Fruit fly (Drosophila melanogaster) whole organism, embryonic: ENCODE results near the gene ebd1.

Experiments used
- Aef1 ChIP-seq: fragments of 200-800 bp; sonication (Bioruptor generic); IDR thresholded peaks from 3 replicates; pipeline ENCODE4 v1.3.6; 2022; ENCODE audit warnings: missing biosample characterization, missing genetic modification characterization
- CG10321 ChIP-seq: fragments of 200-800 bp; sonication (Bioruptor generic); IDR thresholded peaks from 2 replicates; pipeline ENCODE4 v1.3.6; 2022; ENCODE audit warnings: missing biosample characterization, missing genetic modification characterization
- CG11085 ChIP-seq: fragments of 200-800 bp; sonication (Bioruptor generic); IDR thresholded peaks from 2 replicates; pipeline ENCODE4 v1.3.6; 2022; ENCODE audit warnings: missing biosample characterization, missing genetic modification characterization
- CG11504 ChIP-seq: fragments of 200-800 bp; sonication (Bioruptor generic); optimal IDR thresholded peaks from 3 replicates; lab custom pipeline; 2019; ENCODE audit warnings: missing biosample characterization, mild to moderate bottlenecking, missing genetic modification characterization, moderate library complexity
- CG12236 ChIP-seq: fragments of 200-800 bp; sonication (Bioruptor generic); optimal IDR thresholded peaks from 2 replicates; lab custom pipeline; 2016; ENCODE audit warnings: missing biosample characterization, missing genetic modification characterization
- CG15073 ChIP-seq: fragments of 200-800 bp; sonication (Bioruptor generic); optimal IDR thresholded peaks from 2 replicates; lab custom pipeline; 2016; ENCODE audit warnings: missing biosample characterization, missing genetic modification characterization
- CG15696 ChIP-seq: fragments of 200-800 bp; sonication (Bioruptor generic); optimal IDR thresholded peaks from 2 replicates; lab custom pipeline; 2019; ENCODE audit warnings: missing biosample characterization, mild to moderate bottlenecking, missing genetic modification characterization, moderate library complexity
- CG17361 ChIP-seq: fragments of 200-800 bp; sonication (Bioruptor generic); IDR thresholded peaks from 3 replicates; pipeline ENCODE4 v1.3.6; 2022; ENCODE audit warnings: missing biosample characterization, missing genetic modification characterization
- CG18619 ChIP-seq: fragments of 200-800 bp; sonication (Bioruptor generic); optimal IDR thresholded peaks from 3 replicates; lab custom pipeline; 2017; ENCODE audit warnings: missing biosample characterization, mild to moderate bottlenecking, missing genetic modification characterization
- CG2129 ChIP-seq: fragments of 200-800 bp; sonication (Bioruptor generic); IDR thresholded peaks from 2 replicates; pipeline ENCODE4 v1.3.6; 2022; ENCODE audit warnings: missing biosample characterization, missing genetic modification characterization; ENCODE audit not compliant: partially characterized antibody
- CG3407 ChIP-seq: fragments of 200-800 bp; sonication (Bioruptor generic); optimal IDR thresholded peaks from 2 replicates; lab custom pipeline; 2018; ENCODE audit warnings: missing biosample characterization, mild to moderate bottlenecking, missing genetic modification characterization
- CG4282 ChIP-seq: fragments of 200-800 bp; sonication (Bioruptor generic); optimal IDR thresholded peaks from 2 replicates; lab custom pipeline; 2016; ENCODE audit warnings: missing biosample characterization, missing genetic modification characterization
- CG7372 ChIP-seq: fragments of 200-800 bp; sonication (Bioruptor generic); IDR thresholded peaks from 2 replicates; pipeline ENCODE4 v1.3.6; 2022; ENCODE audit warnings: missing biosample characterization, missing genetic modification characterization
- CG8281 ChIP-seq: fragments of 200-800 bp; sonication (Bioruptor generic); optimal IDR thresholded peaks from 2 replicates; lab custom pipeline; 2018; ENCODE audit warnings: missing biosample characterization, mild to moderate bottlenecking, missing genetic modification characterization, moderate library complexity
- CG9797 ChIP-seq: fragments of 200-800 bp; sonication (Bioruptor generic); optimal IDR thresholded peaks from 3 replicates; lab custom pipeline; 2018; ENCODE audit warnings: missing biosample characterization, mild to moderate bottlenecking, missing genetic modification characterization
- CHES-1-like ChIP-seq: fragments of 200-800 bp; sonication (Bioruptor generic); optimal IDR thresholded peaks from 2 replicates; lab custom pipeline; 2016; ENCODE audit warnings: missing biosample characterization, missing genetic modification characterization
- Fer1 ChIP-seq: fragments of 200-800 bp; sonication (Bioruptor generic); optimal IDR thresholded peaks from 2 replicates; lab custom pipeline; 2017; ENCODE audit warnings: missing biosample characterization, mild to moderate bottlenecking, missing genetic modification characterization
- Optix ChIP-seq: fragments of 200-800 bp; sonication (Bioruptor generic); IDR thresholded peaks from 3 replicates; pipeline ENCODE4 v1.3.6; 2022; ENCODE audit warnings: missing biosample characterization, missing genetic modification characterization
- Poxn ChIP-seq: fragments of 200-800 bp; sonication (Bioruptor generic); IDR thresholded peaks from 2 replicates; pipeline ENCODE4 v1.3.6; 2022; ENCODE audit warnings: missing biosample characterization, missing genetic modification characterization
- Usf ChIP-seq: fragments of 200-800 bp; sonication (Bioruptor generic); optimal IDR thresholded peaks from 2 replicates; lab custom pipeline; 2017; ENCODE audit warnings: missing genotype, missing biosample characterization, missing genetic modification characterization
- Vsx1 ChIP-seq: fragments of 200-800 bp; sonication (Bioruptor generic); optimal IDR thresholded peaks from 2 replicates; lab custom pipeline; 2017; ENCODE audit warnings: missing biosample characterization, mild to moderate bottlenecking, missing genetic modification characterization, missing genetic modification reagents
- Xrp1 ChIP-seq: fragments of 200-800 bp; sonication (Bioruptor generic); IDR thresholded peaks from 2 replicates; pipeline ENCODE4 v1.3.6; 2022; ENCODE audit warnings: missing biosample characterization, missing genetic modification characterization
- aop ChIP-seq: fragments of 200-800 bp; sonication (Bioruptor generic); IDR thresholded peaks from 2 replicates; pipeline ENCODE4 v1.3.6; 2022; ENCODE audit warnings: missing biosample characterization, missing genetic modification characterization
- bab2 ChIP-seq: fragments of 200-800 bp; sonication (Bioruptor generic); optimal IDR thresholded peaks from 2 replicates; lab custom pipeline; 2016; ENCODE audit warnings: missing biosample characterization, missing genetic modification characterization
- bsh ChIP-seq, 2 experiments: fragments of 200-800 bp; sonication (Bioruptor generic); optimal IDR thresholded peaks; 2 replicates each; lab custom pipeline; 2017 to 2018; ENCODE audit warnings: mild to moderate bottlenecking in 2 of 2, missing biosample characterization in 2 of 2, missing genetic modification characterization in 2 of 2, moderate library complexity in 1 of 2
- ci ChIP-seq: fragments of 200-800 bp; sonication (Bioruptor generic); IDR thresholded peaks from 3 replicates; pipeline ENCODE4 v1.3.6; 2022; ENCODE audit warnings: missing biosample characterization, missing genetic modification characterization
- emc ChIP-seq: fragments of 200-800 bp; sonication (Bioruptor generic); optimal IDR thresholded peaks from 2 replicates; lab custom pipeline; 2016; ENCODE audit warnings: missing biosample characterization, missing genetic modification characterization
- en ChIP-seq: fragments of 200-800 bp; sonication (Bioruptor generic); optimal IDR thresholded peaks from 2 replicates; lab custom pipeline; 2016; ENCODE audit warnings: missing biosample characterization, missing genetic modification characterization
- fd102C ChIP-seq: fragments of 200-800 bp; sonication (Bioruptor generic); optimal IDR thresholded peaks from 2 replicates; lab custom pipeline; 2018; ENCODE audit warnings: missing biosample characterization, mild to moderate bottlenecking, missing genetic modification characterization, moderate library complexity
- fd64A ChIP-seq: fragments of 200-800 bp; sonication (Bioruptor generic); optimal IDR thresholded peaks from 3 replicates; lab custom pipeline; 2018; ENCODE audit warnings: missing biosample characterization, mild to moderate bottlenecking, missing genetic modification characterization
- fd96Cb ChIP-seq: fragments of 200-800 bp; sonication (Bioruptor generic); optimal IDR thresholded peaks from 2 replicates; lab custom pipeline; 2018; ENCODE audit warnings: missing biosample characterization, mild to moderate bottlenecking, missing genetic modification characterization, moderate library complexity
- gcm2 ChIP-seq: fragments of 200-800 bp; sonication (Bioruptor generic); optimal IDR thresholded peaks from 2 replicates; lab custom pipeline; 2016; ENCODE audit warnings: missing biosample characterization, missing genetic modification characterization
- grau ChIP-seq: fragments of 200-800 bp; optimal IDR thresholded peaks from 3 replicates; lab custom pipeline; 2019; ENCODE audit warnings: missing biosample characterization, mild to moderate bottlenecking, missing genetic modification characterization, moderate library complexity
- h ChIP-seq: fragments of >200 bp; optimal IDR thresholded peaks from 2 replicates; lab custom pipeline; 2017
- knrl ChIP-seq: fragments of 200-800 bp; sonication (Bioruptor generic); IDR thresholded peaks from 3 replicates; pipeline ENCODE4 v1.3.6; 2022; ENCODE audit warnings: missing biosample characterization, missing genetic modification characterization; ENCODE audit not compliant: partially characterized antibody
- lov ChIP-seq, 2 experiments: fragments of 200-800 bp in 1 of 2; fragments of >200 bp in 1 of 2; sonication (Bioruptor generic) in 1 of 2; IDR thresholded peaks in 1 of 2; optimal IDR thresholded peaks in 1 of 2; 2 replicates in 1 of 2; 3 replicates in 1 of 2; pipeline versions ENCODE4 v1.3.6 to Lab custom; 2017 to 2022; ENCODE audit warnings: missing biosample characterization in 1 of 2, missing genetic modification characterization in 1 of 2
- oc ChIP-seq: fragments of 200-800 bp; sonication (Bioruptor generic); optimal IDR thresholded peaks from 2 replicates; lab custom pipeline; 2018; ENCODE audit warnings: missing biosample characterization, mild to moderate bottlenecking, missing genetic modification characterization, moderate library complexity
- onecut ChIP-seq: fragments of 200-800 bp; sonication (Bioruptor generic); IDR thresholded peaks from 2 replicates; pipeline ENCODE4 v1.3.6; 2022; ENCODE audit warnings: missing biosample characterization, missing genetic modification characterization
- otp ChIP-seq: fragments of 200-800 bp; sonication (Bioruptor generic); IDR thresholded peaks from 3 replicates; pipeline ENCODE4, ENCODE4 v1.3.6; 2022; ENCODE audit warnings: missing biosample characterization, missing genetic modification characterization
- ro ChIP-seq: fragments of 200-800 bp; sonication (Bioruptor generic); IDR thresholded peaks from 2 replicates; pipeline ENCODE4 v1.3.6; 2022; ENCODE audit warnings: missing biosample characterization, missing genetic modification characterization
- row ChIP-seq: fragments of 200-800 bp; sonication (Bioruptor generic); IDR thresholded peaks from 3 replicates; pipeline ENCODE4 v1.3.6; 2022; ENCODE audit warnings: missing biosample characterization, missing genetic modification characterization
- sima ChIP-seq: fragments of 200-800 bp; sonication (Bioruptor generic); optimal IDR thresholded peaks from 2 replicates; lab custom pipeline; 2016; ENCODE audit warnings: missing biosample characterization, missing genetic modification characterization
- sisA ChIP-seq: fragments of 200-800 bp; sonication (Bioruptor generic); IDR thresholded peaks from 2 replicates; pipeline ENCODE4 v1.3.6; 2022; ENCODE audit warnings: missing biosample characterization, missing genetic modification characterization
- slou ChIP-seq: fragments of 200-800 bp; sonication (Bioruptor generic); optimal IDR thresholded peaks from 3 replicates; lab custom pipeline; 2016; ENCODE audit warnings: missing biosample characterization, missing genetic modification characterization
- sr ChIP-seq: fragments of 200-800 bp; sonication (Bioruptor generic); IDR thresholded peaks from 3 replicates; pipeline ENCODE4 v1.3.6; 2022; ENCODE audit warnings: missing biosample characterization, missing genetic modification characterization
- ssp ChIP-seq: fragments of 200-800 bp; sonication (Bioruptor generic); IDR thresholded peaks from 2 replicates; pipeline ENCODE4 v1.3.6; 2022; ENCODE audit warnings: missing biosample characterization, missing genetic modification characterization
- tgo ChIP-seq: fragments of 200-800 bp; sonication (Bioruptor generic); IDR thresholded peaks from 3 replicates; pipeline ENCODE4 v1.3.6; 2022; ENCODE audit warnings: missing biosample characterization, missing genetic modification characterization
- tio ChIP-seq: fragments of 200-800 bp; sonication (Bioruptor generic); optimal IDR thresholded peaks from 2 replicates; lab custom pipeline; 2017; ENCODE audit warnings: missing biosample characterization, missing genetic modification characterization, inconsistent platforms
- usp ChIP-seq: fragments of >200 bp; optimal IDR thresholded peaks from 2 replicates; lab custom pipeline; 2017; ENCODE audit warnings: missing biosample characterization, missing genetic modification characterization
- vnd ChIP-seq: fragments of 200-800 bp; sonication (Bioruptor generic); IDR thresholded peaks from 3 replicates; pipeline ENCODE4 v1.3.6; 2022; ENCODE audit warnings: missing biosample characterization, missing genetic modification characterization; ENCODE audit not compliant: partially characterized antibody

The ebd1 gene

dm6 chr3L:642146-642864 lies 43.0 kb downstream of the ebd1 start:
- TF ChIP-seq ro (GFP tag; lab: Robert Waterston, UW) = peak; percentile 41; the same call in 1 of the 2 replicates
- no peak for TF ChIP-seq sima (GFP tag; lab: Kevin White, UChicago)
- TF ChIP-seq vnd (GFP tag; lab: Robert Waterston, UW) = no peak
- peak; percentile 65 for TF ChIP-seq row (GFP tag; lab: Robert Waterston, UW)
- TF ChIP-seq CG15696 = peak; percentile 43
- no peak for TF ChIP-seq Aef1 (GFP tag; lab: Robert Waterston, UW)
- TF ChIP-seq CG11504 (tag; lab: Kevin White, UChicago) = peak; percentile 81
- no peak for TF ChIP-seq fd102C (GFP tag; lab: Kevin White, UChicago)
- TF ChIP-seq CG9797 = no peak
- TF ChIP-seq CG3407 (GFP tag; lab: Kevin White, UChicago) = peak; percentile 24
- no peak for TF ChIP-seq gcm2 (GFP tag; lab: Kevin White, UChicago)
- TF ChIP-seq CG7372 (GFP tag; lab: Robert Waterston, UW) = no peak
- no peak; the same call in 1 of the 2 replicates for TF ChIP-seq aop
- no peak for TF ChIP-seq onecut (GFP tag; lab: Robert Waterston, UW)
- TF ChIP-seq Xrp1 (GFP tag; lab: Robert Waterston, UW) = peak; percentile 63
- TF ChIP-seq bsh (GFP tag; optimal IDR thresholded peaks at IDR 0.05; lab: Kevin White, UChicago) = peak in 1 of 2 experiments; percentile 68
- TF ChIP-seq CG8281 (tag; lab: Kevin White, UChicago) = peak; percentile 2
- TF ChIP-seq slou (GFP tag; lab: Kevin White, UChicago) = no peak
- TF ChIP-seq grau (tag; lab: Kevin White, UChicago) = peak; percentile 71
- TF ChIP-seq CG15073 (GFP tag; lab: Kevin White, UChicago) = no peak
- no peak for TF ChIP-seq Vsx1 (GFP tag; lab: Kevin White, UChicago)
- TF ChIP-seq Usf (GFP tag; lab: Kevin White, UChicago) = peak; percentile 3
- no peak for TF ChIP-seq CG12236
- TF ChIP-seq CG11085 (GFP tag; lab: Robert Waterston, UW) = no peak
- TF ChIP-seq fd96Cb (tag; lab: Kevin White, UChicago) = peak; percentile 67
- TF ChIP-seq CG17361 (GFP tag; lab: Robert Waterston, UW) = peak; percentile 76
- TF ChIP-seq Optix = no peak
- TF ChIP-seq otp = no peak
- TF ChIP-seq CG18619 = peak; percentile 51
- no peak for TF ChIP-seq usp (GFP tag; lab: Kevin White, UChicago)
- no peak for TF ChIP-seq CHES-1-like
- no peak for TF ChIP-seq oc (tag; lab: Kevin White, UChicago)
- TF ChIP-seq emc (GFP tag; lab: Kevin White, UChicago) = no peak
- peak; percentile 54 for TF ChIP-seq Fer1 (GFP tag; lab: Kevin White, UChicago)
- no peak for TF ChIP-seq en (GFP tag; lab: Kevin White, UChicago)
- no peak for TF ChIP-seq sr
- no peak for TF ChIP-seq h (lab: Kevin White, UChicago)
- TF ChIP-seq tio (GFP tag; lab: Kevin White, UChicago) = peak; percentile 60
- no peak for TF ChIP-seq CG10321 (GFP tag; lab: Robert Waterston, UW)
- no peak for TF ChIP-seq CG2129 (GFP tag; lab: Robert Waterston, UW)
- peak; percentile 34; the same call in 1 of the 2 replicates for TF ChIP-seq sisA (GFP tag; lab: Robert Waterston, UW)
- TF ChIP-seq CG4282 = no peak
- TF ChIP-seq knrl (GFP tag; lab: Robert Waterston, UW) = no peak
- TF ChIP-seq tgo (GFP tag; lab: Robert Waterston, UW) = peak; percentile 53; the same call in 2 of the 3 replicates
- TF ChIP-seq ci (GFP tag; lab: Robert Waterston, UW) = no peak; the same call in 1 of the 3 replicates
- TF ChIP-seq fd64A (GFP tag; lab: Kevin White, UChicago) = no peak
- 0 out of 2 replicates have a peak, but pooled peaks have one; percentile 22 for TF ChIP-seq ssp (GFP tag; lab: Robert Waterston, UW)
- no peak for TF ChIP-seq Poxn (GFP tag; lab: Robert Waterston, UW)
- no peak for TF ChIP-seq bab2 (GFP tag; lab: Kevin White, UChicago)
- no peak for TF ChIP-seq lov (optimal IDR thresholded peaks at IDR 0.05; lab: Kevin White, UChicago)
- TF ChIP-seq lov (GFP tag; IDR thresholded peaks at IDR 0.05; lab: Robert Waterston, UW) = 0 out of 3 replicates have a peak, but pooled peaks have one; percentile 20
